Fruit fly (Drosophila melanogaster): ENCODE data around the gene CG12502.

dm6 chr3L:876656-877055 is 11.5 kb downstream of the CG12502 start:
- TF ChIP-seq CG8478 (optimal IDR thresholded peaks at IDR 0.05) (no peak), CTCF (optimal IDR thresholded peaks at IDR 0.05) (no peak)

Data from S2 (cell line).